Worm (Caenorhabditis elegans): ENCODE results near the gene nspg-10.

DNA sequence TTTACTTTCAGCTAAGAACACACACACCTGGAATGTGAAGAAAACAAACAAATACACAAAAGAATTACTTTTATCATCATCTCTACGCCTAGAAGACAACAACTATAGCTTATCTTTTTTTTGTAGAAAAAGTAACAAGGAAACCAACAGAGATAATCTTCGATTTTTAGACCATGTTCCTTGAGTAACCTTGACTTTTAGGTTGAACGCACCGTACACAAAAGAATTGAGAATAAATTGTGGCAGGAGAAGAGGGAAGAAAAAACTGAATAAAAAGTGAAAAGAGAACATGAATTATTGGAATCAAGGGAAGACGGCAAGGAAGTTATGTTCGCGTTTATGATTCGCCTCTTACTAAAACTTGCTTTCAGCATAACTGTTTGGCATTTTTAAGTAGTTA lies 35.4 kb downstream of the nspg-10 start:
- no peak for TF ChIP-seq dao-5 (tag; optimal IDR thresholded peaks at IDR 0.05)
- TF ChIP-seq him-1 (tag; optimal IDR thresholded peaks at IDR 0.05) = no peak

Data from whole organism, L4/young adult.